Worm (Caenorhabditis elegans): ENCODE measurements around the gene F55C12.4.

DNA sequence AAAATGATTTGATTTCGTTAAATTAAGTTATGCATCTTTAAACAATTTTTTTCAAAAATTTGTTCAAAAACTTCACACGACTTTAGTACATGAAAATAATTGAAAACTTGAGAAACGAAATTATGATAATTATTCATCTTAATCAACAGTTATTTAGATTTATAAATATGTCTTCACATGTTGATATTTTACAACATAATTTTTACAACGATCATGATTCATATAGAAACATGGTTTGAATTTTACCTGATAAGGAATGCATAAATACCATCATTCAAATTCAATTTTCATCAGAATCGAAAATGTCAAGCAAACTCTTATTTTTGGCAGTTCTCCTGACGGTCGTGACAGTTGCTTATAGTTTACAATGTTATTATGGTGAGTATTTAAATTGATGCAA, 5.7 kb upstream of the F55C12.4 start, which contains the start of gene tag-234:
- no peak for TF ChIP-seq ceh-24 (tag; optimal IDR thresholded peaks at IDR 0.05)
- TF ChIP-seq nhr-232 (tag; optimal IDR thresholded peaks at IDR 0.05): no peak
- TF ChIP-seq ceh-9 (tag; optimal IDR thresholded peaks at IDR 0.05): no peak
- no peak for TF ChIP-seq lin-11 (tag; optimal IDR thresholded peaks at IDR 0.05)
- TF ChIP-seq lim-6 (tag; optimal IDR thresholded peaks at IDR 0.05): no peak
- TF ChIP-seq ceh-2 (tag; optimal IDR thresholded peaks at IDR 0.05): no peak
- no peak for TF ChIP-seq ets-4 (tag; optimal IDR thresholded peaks at IDR 0.05)
- no peak for TF ChIP-seq ceh-34 (tag; optimal IDR thresholded peaks at IDR 0.05)
- TF ChIP-seq dve-1 (tag; optimal IDR thresholded peaks at IDR 0.05): no peak
- TF ChIP-seq eyg-1 (tag; optimal IDR thresholded peaks at IDR 0.05): no peak
- no peak for TF ChIP-seq sox-2 (GFP tag; IDR thresholded peaks at IDR 0.05)
